Fruit fly (Drosophila melanogaster): ENCODE results near the gene CG11537.

Gene CG11537

dm6 chr3L:3161968-3162367 lies 18.7 kb upstream of the CG11537 start, which contains the start of gene rasp:
TSS of gene rasp (plus strand) at chr3L:3162180.
- no peak for TF ChIP-seq noc (tag; optimal IDR thresholded peaks at IDR 0.05)

dm6 chr3L:3159309-3160194 lies 16.3 kb upstream of the CG11537 start, which contains the start of the genes ND-30 and CG15812:
TSS of gene ND-30 (minus strand) at chr3L:3159578.
TSS of gene CG15812 (plus strand) at chr3L:3159991.
- no peak for TF ChIP-seq noc (tag; optimal IDR thresholded peaks at IDR 0.05)

dm6 chr3L:3157651-3158050 lies 14.4 kb upstream of the CG11537 start:
- TF ChIP-seq noc (tag; optimal IDR thresholded peaks at IDR 0.05) = no peak

dm6 chr3L:3150376-3150775 lies 7.1 kb upstream of the CG11537 start:
- no peak for TF ChIP-seq noc (tag; optimal IDR thresholded peaks at IDR 0.05)

- peak; percentile 60 for TF ChIP-seq noc (tag; optimal IDR thresholded peaks at IDR 0.05)
These were observed 6.0 kb upstream of the CG11537 start for dm6 chr3L:3149060-3149872.

dm6 chr3L:3148125-3149059 lies 5.1 kb upstream of the CG11537 start, which contains the start of the genes Usp5 and BtbVII:
TSS of gene Usp5 (minus strand) at chr3L:3148358.
TSS of gene BtbVII (plus strand) at chr3L:3148646.
- TF ChIP-seq noc (tag; optimal IDR thresholded peaks at IDR 0.05) = peak; percentile 37

- TF ChIP-seq noc (tag; optimal IDR thresholded peaks at IDR 0.05) = no peak
These were observed 508 bp downstream of the CG11537 start for dm6 chr3L:3142516-3143382.

- TF ChIP-seq noc (tag; optimal IDR thresholded peaks at IDR 0.05) = no peak
These were observed 1.8 kb downstream of the CG11537 start for dm6 chr3L:3141411-3141810.

- peak; percentile 11 for TF ChIP-seq noc (tag; optimal IDR thresholded peaks at IDR 0.05)
These were observed 9.2 kb downstream of the CG11537 start for dm6 chr3L:3134064-3134545.

- no peak for TF ChIP-seq noc (tag; optimal IDR thresholded peaks at IDR 0.05)
These were observed 15.7 kb downstream of the CG11537 start, which contains the start of gene promL for dm6 chr3L:3127544-3127943. TSS of gene promL (minus strand) at chr3L:3127724.

- TF ChIP-seq noc (tag; optimal IDR thresholded peaks at IDR 0.05) = no peak
These were observed 16.8 kb downstream of the CG11537 start for dm6 chr3L:3126478-3126877.

dm6 chr3L:3125649-3126130 lies 17.6 kb downstream of the CG11537 start:
- no peak for TF ChIP-seq noc (tag; optimal IDR thresholded peaks at IDR 0.05)

- TF ChIP-seq noc (tag; optimal IDR thresholded peaks at IDR 0.05) = no peak
These were observed 18.2 kb downstream of the CG11537 start for dm6 chr3L:3124939-3125648.
